Fruit fly (Drosophila melanogaster) whole organism, pupa: ENCODE data around the gene CG42724.

Experiments used
- CG10348 ChIP-seq: fragments of 200-800 bp; sonication (Bioruptor generic); IDR thresholded peaks from 2 replicates; pipeline ENCODE4 v1.3.6; 2022; ENCODE audit warnings: missing biosample characterization, missing genetic modification characterization
- CG8159 ChIP-seq: fragments of 200-800 bp; sonication (Bioruptor generic); optimal IDR thresholded peaks from 3 replicates; lab custom pipeline; 2018; ENCODE audit warnings: missing biosample characterization, mild to moderate bottlenecking, missing genetic modification characterization, moderate library complexity
- CG9948 ChIP-seq: fragments of 200-800 bp; sonication (Bioruptor generic); optimal IDR thresholded peaks from 2 replicates; lab custom pipeline; 2018; ENCODE audit warnings: missing biosample characterization, mild to moderate bottlenecking, missing genetic modification characterization, moderate library complexity
- Ets98B ChIP-seq: fragments of 200-800 bp; sonication (Bioruptor generic); IDR thresholded peaks from 2 replicates; pipeline ENCODE4 v1.3.6; 2022; ENCODE audit warnings: missing biosample characterization, missing genetic modification characterization
- Snoo ChIP-seq: fragments of 200-800 bp; sonication (Bioruptor generic); optimal IDR thresholded peaks from 3 replicates; lab custom pipeline; 2017; ENCODE audit warnings: missing biosample characterization, mild to moderate bottlenecking, missing genetic modification characterization, inconsistent platforms

DNA sequence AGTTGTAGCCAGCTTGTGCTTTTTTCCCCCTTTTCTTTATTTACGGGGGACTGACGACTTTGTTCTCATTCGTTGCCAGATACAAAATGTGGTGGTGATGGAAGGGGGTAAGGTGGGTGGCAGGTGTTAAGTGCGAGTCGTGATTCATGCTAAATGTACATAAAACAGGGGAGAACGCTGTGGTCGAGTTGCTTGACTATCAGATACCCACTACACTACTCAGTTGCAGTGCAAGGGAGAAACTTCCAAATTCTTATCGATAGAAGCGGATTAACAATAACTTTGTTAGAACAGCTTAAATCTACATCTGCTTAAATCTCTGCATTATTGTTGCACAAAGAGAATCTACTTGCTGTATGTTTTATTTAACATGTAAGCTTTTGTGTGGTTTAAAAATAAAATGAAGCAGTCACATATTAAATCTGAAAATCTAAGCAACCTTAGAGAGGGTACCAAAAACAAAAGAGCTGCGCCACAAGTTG, 29.6 kb upstream of the CG42724 start:
- TF ChIP-seq Ets98B (no peak), CG9948 (tag; lab: Kevin White, UChicago) (no peak), CG10348 (GFP tag; lab: Robert Waterston, UW) (no peak), Snoo (tag; lab: Kevin White, UChicago) (peak; percentile 60), CG8159 (tag; lab: Kevin White, UChicago) (peak; percentile 47)
